Worm (Caenorhabditis elegans) whole organism, mixed stage, embryonic: Measurements from ENCODE around the gene ZC190.8.
A peak's percentile ranks its signal among the peaks of the same experiment; 100 is the strongest.

Experiments used
- M03D4.4 ChIP-seq: sonication (generic microtip); optimal IDR thresholded peaks from 2 replicates; lab custom pipeline; 2017; ENCODE audit warnings: mild to moderate bottlenecking, missing genetic modification characterization, missing compliant biosample characterization
- bed-3 ChIP-seq: fragments of 200-800 bp; sonication (Bioruptor generic); optimal IDR thresholded peaks from 3 replicates; lab custom pipeline; 2018; ENCODE audit warnings: mild to moderate bottlenecking, missing genetic modification characterization, moderate library complexity, missing compliant biosample characterization
- blmp-1 ChIP-seq: fragments of 150-350 bp; optimal IDR thresholded peaks from 2 replicates; lab custom pipeline; 2014; ENCODE audit warnings: missing biosample characterization, missing genetic modification characterization
- ceh-39 ChIP-seq: fragments of 150-350 bp; optimal IDR thresholded peaks from 2 replicates; lab custom pipeline; 2014; ENCODE audit warnings: missing biosample characterization, missing genetic modification characterization
- ceh-83 ChIP-seq: fragments of 200-800 bp; sonication (Bioruptor generic); optimal IDR thresholded peaks from 2 replicates; lab custom pipeline; 2018; ENCODE audit warnings: mild to moderate bottlenecking, missing genetic modification characterization, missing compliant biosample characterization
- cnd-1 ChIP-seq: fragments of 200-800 bp; sonication (Bioruptor generic); optimal IDR thresholded peaks from 2 replicates; lab custom pipeline; 2018; ENCODE audit warnings: mild to moderate bottlenecking, missing genetic modification characterization, missing compliant biosample characterization
- drap-1 ChIP-seq: fragments of 200-800 bp; sonication (Bioruptor generic); optimal IDR thresholded peaks from 3 replicates; lab custom pipeline; 2018; ENCODE audit warnings: mild to moderate bottlenecking, missing genetic modification characterization, missing compliant biosample characterization
- elt-1 ChIP-seq: sonication (generic microtip); optimal IDR thresholded peaks from 2 replicates; lab custom pipeline; 2017; ENCODE audit warnings: missing genetic modification characterization, mild to moderate bottlenecking, missing compliant biosample characterization, antibody characterized with exemption, moderate library complexity, borderline replicate concordance; ENCODE audit not compliant: insufficient read depth
- elt-3 ChIP-seq: fragments of 150-350 bp; optimal IDR thresholded peaks from 2 replicates; lab custom pipeline; 2014; ENCODE audit warnings: missing biosample characterization, missing genetic modification characterization
- flh-1 ChIP-seq: fragments of 200-800 bp; sonication (Bioruptor generic); optimal IDR thresholded peaks from 2 replicates; lab custom pipeline; 2018; ENCODE audit warnings: mild to moderate bottlenecking, missing genetic modification characterization, moderate library complexity, missing compliant biosample characterization
- ham-2 ChIP-seq: fragments of 200-800 bp; sonication (Bioruptor generic); optimal IDR thresholded peaks from 2 replicates; lab custom pipeline; 2018; ENCODE audit warnings: mild to moderate bottlenecking, missing genetic modification characterization, missing compliant biosample characterization
- hlh-1 ChIP-seq: fragments of 150-350 bp; optimal IDR thresholded peaks from 2 replicates; lab custom pipeline; 2014; ENCODE audit warnings: missing biosample characterization, missing genetic modification reagents, missing genetic modification characterization
- lin-32 ChIP-seq: fragments of 200-800 bp; sonication (Bioruptor generic); optimal IDR thresholded peaks from 2 replicates; lab custom pipeline; 2018; ENCODE audit warnings: mild to moderate bottlenecking, missing genetic modification characterization, missing compliant biosample characterization
- lsy-2 ChIP-seq: fragments of 150-350 bp; optimal IDR thresholded peaks from 2 replicates; lab custom pipeline; 2014; ENCODE audit warnings: missing biosample characterization, missing genetic modification characterization
- mab-5 ChIP-seq: fragments of 150-350 bp; optimal IDR thresholded peaks from 2 replicates; lab custom pipeline; 2014; ENCODE audit warnings: missing biosample characterization, missing genetic modification characterization
- mep-1 ChIP-seq: fragments of 150-350 bp; optimal IDR thresholded peaks from 2 replicates; lab custom pipeline; 2017; ENCODE audit warnings: missing biosample characterization, missing genetic modification reagents, missing genetic modification characterization, inconsistent platforms
- mls-2 ChIP-seq: sonication (generic microtip); optimal IDR thresholded peaks from 2 replicates; lab custom pipeline; 2016; ENCODE audit warnings: mild to moderate bottlenecking, missing genetic modification characterization, moderate library complexity, missing compliant biosample characterization
- nhr-2 ChIP-seq: fragments of 150-350 bp; optimal IDR thresholded peaks from 2 replicates; lab custom pipeline; 2014; ENCODE audit warnings: missing biosample characterization, missing genetic modification characterization
- nhr-237 ChIP-seq: fragments of 150-350 bp; optimal IDR thresholded peaks from 2 replicates; lab custom pipeline; 2014; ENCODE audit warnings: missing biosample characterization, missing genetic modification characterization
- nhr-76 ChIP-seq: sonication (generic microtip); optimal IDR thresholded peaks from 2 replicates; lab custom pipeline; 2017; ENCODE audit warnings: missing biosample characterization, missing genetic modification characterization
- pha-4 ChIP-seq: fragments of 150-350 bp; optimal IDR thresholded peaks from 2 replicates; lab custom pipeline; 2018; ENCODE audit warnings: missing biosample characterization, missing genetic modification reagents, missing genetic modification characterization
- sem-2 ChIP-seq: fragments of 200-800 bp; sonication (Bioruptor generic); optimal IDR thresholded peaks from 2 replicates; lab custom pipeline; 2018; ENCODE audit warnings: mild to moderate bottlenecking, missing genetic modification characterization, missing compliant biosample characterization
- snpc-4 ChIP-seq: fragments of 150-350 bp; optimal IDR thresholded peaks from 2 replicates; lab custom pipeline; 2014; ENCODE audit warnings: missing biosample characterization, missing genetic modification characterization
- sptf-1 ChIP-seq: sonication (generic microtip); optimal IDR thresholded peaks from 2 replicates; lab custom pipeline; 2017; ENCODE audit warnings: mild to moderate bottlenecking, missing genetic modification characterization, moderate library complexity, missing compliant biosample characterization
- tbx-8 ChIP-seq: fragments of 200-800 bp; sonication (Bioruptor generic); optimal IDR thresholded peaks from 2 replicates; lab custom pipeline; 2018; ENCODE audit warnings: mild to moderate bottlenecking, missing genetic modification characterization, moderate library complexity, missing compliant biosample characterization
- unc-120 ChIP-seq: sonication (generic microtip); optimal IDR thresholded peaks from 2 replicates; lab custom pipeline; 2017; ENCODE audit warnings: missing genetic modification characterization, missing compliant biosample characterization; ENCODE audit not compliant: poor library complexity, severe bottlenecking
- unc-39 ChIP-seq: fragments of 150-350 bp; optimal IDR thresholded peaks from 2 replicates; lab custom pipeline; 2014; ENCODE audit warnings: missing biosample characterization, missing genetic modification characterization
- unc-62 ChIP-seq: fragments of 150-350 bp; optimal IDR thresholded peaks from 2 replicates; lab custom pipeline; 2014; ENCODE audit warnings: missing biosample characterization, missing genetic modification reagents, missing genetic modification characterization
- zip-8 ChIP-seq: fragments of 150-350 bp; optimal IDR thresholded peaks from 2 replicates; lab custom pipeline; 2014; ENCODE audit warnings: missing biosample characterization, missing genetic modification characterization
- ztf-11 ChIP-seq: fragments of 150-350 bp; optimal IDR thresholded peaks from 2 replicates; lab custom pipeline; 2014; ENCODE audit warnings: missing biosample characterization, missing genetic modification characterization

The ZC190.8 gene

DNA sequence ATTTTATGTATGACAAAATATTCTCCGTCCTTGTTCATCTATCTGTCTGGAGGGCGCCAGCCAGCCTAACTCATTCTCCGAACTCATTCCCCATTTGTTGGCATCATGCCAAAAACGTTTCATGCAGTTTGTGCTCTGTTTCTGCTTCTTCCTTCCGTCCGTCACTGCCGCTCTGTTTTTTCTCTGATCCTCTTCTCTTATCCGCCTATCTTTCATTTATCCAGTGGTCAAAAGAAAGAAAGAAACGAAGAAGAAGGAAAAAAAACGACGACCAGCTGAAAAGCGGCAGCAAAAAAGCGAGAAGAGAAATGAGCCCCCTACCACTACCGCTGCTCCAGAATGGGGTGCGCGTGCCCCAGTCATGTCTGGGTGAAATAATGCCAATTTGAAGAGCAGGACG lies 24.6 kb downstream of the ZC190.8 start:
- no peak for TF ChIP-seq pha-4 (tag; lab: Kevin White, UChicago)
- no peak for TF ChIP-seq mep-1 (tag; lab: Kevin White, UChicago)
- TF ChIP-seq elt-1, result no peak
- TF ChIP-seq elt-3, result no peak
- TF ChIP-seq nhr-2 (tag; lab: Kevin White, UChicago), result no peak
- TF ChIP-seq lin-32 (GFP tag; lab: Kevin White, UChicago), result no peak
- TF ChIP-seq lsy-2 (tag; lab: Kevin White, UChicago), result no peak
- no peak for TF ChIP-seq ham-2 (GFP tag; lab: Kevin White, UChicago)
- TF ChIP-seq flh-1, result no peak
- TF ChIP-seq, all 35 proteins: peak for 0

ce11 chrV:8662056-8663006 lies 25.3 kb downstream of the ZC190.8 start:
- TF ChIP-seq M03D4.4 (tag; lab: Kevin White, UChicago), result no peak
- no peak for TF ChIP-seq drap-1

ce11 chrV:8661241-8661954 lies 26.2 kb downstream of the ZC190.8 start:
- TF ChIP-seq sem-2 (GFP tag; lab: Kevin White, UChicago) (no peak), ham-2 (GFP tag; lab: Kevin White, UChicago) (no peak), snpc-4 (no peak), tbx-8 (GFP tag; lab: Kevin White, UChicago) (no peak), mab-5 (tag; lab: Kevin White, UChicago) (no peak), elt-1 (peak; percentile 60), cnd-1 (no peak)

- TF ChIP-seq lsy-2 (tag; lab: Kevin White, UChicago) (no peak), mls-2 (tag; lab: Kevin White, UChicago) (no peak), ztf-11 (tag; lab: Kevin White, UChicago) (no peak), M03D4.4 (tag; lab: Kevin White, UChicago) (no peak), elt-1 (peak; percentile 96), pha-4 (tag; lab: Kevin White, UChicago) (no peak), zip-8 (tag; lab: Kevin White, UChicago) (no peak), ham-2 (GFP tag; lab: Kevin White, UChicago) (peak; percentile 59), sem-2 (GFP tag; lab: Kevin White, UChicago) (no peak), lin-32 (GFP tag; lab: Kevin White, UChicago) (no peak), unc-62 (GFP tag; lab: Kevin White, UChicago) (peak; percentile 32), drap-1 (no peak), nhr-2 (tag; lab: Kevin White, UChicago) (no peak), ceh-83 (GFP tag; lab: Kevin White, UChicago) (no peak), nhr-76 (tag; lab: Kevin White, UChicago) (no peak), nhr-237 (no peak), sptf-1 (tag; lab: Kevin White, UChicago) (no peak), ceh-39 (no peak), snpc-4 (no peak), cnd-1 (no peak), blmp-1 (tag; lab: Kevin White, UChicago) (no peak), flh-1 (no peak), mab-5 (tag; lab: Kevin White, UChicago) (no peak), unc-120 (tag; lab: Kevin White, UChicago) (no peak)
These were observed 27.1 kb downstream of the ZC190.8 start for ce11 chrV:8660475-8660874.

DNA sequence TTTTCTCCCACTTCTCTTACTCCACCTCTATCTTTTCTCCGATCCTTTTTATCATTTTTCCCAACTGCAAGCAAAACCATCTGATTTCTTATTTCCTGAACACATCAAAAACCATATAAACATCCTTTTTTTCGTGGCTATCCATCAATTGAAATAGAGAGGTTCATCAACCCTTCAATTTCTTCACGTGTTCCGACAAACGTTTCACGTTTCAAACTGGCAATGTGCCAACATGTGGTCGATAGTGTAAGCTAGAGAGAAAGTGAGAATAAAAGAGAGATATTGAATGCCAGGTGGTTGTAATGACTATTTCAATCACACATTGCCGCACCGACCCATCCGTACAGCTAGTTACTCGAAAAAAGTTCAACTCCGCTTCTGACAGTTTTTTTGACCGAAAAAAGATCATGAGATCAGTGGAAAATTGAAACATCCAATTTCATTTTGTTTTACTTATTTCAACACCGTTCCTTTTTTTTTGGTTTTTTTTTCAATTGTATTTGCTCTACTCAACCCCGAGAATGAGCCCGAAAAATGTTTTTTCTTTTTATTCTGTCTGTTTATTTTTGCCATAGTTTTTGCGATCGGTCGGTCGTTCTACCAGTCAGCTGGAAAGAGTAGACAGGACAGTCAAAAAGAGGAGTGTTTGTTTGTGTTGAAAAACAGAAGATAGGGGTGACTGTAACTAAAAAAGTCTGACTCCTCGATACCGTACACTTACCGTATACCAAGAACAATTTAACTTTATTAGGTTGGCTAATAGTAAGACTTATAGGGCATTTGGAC lies 28.8 kb downstream of the ZC190.8 start:
- no peak for TF ChIP-seq mep-1 (tag; lab: Kevin White, UChicago)
- no peak for TF ChIP-seq nhr-76 (tag; lab: Kevin White, UChicago)
- peak; percentile 70 for TF ChIP-seq unc-62 (GFP tag; lab: Kevin White, UChicago)
- no peak for TF ChIP-seq blmp-1 (tag; lab: Kevin White, UChicago)
- peak; percentile 55 for TF ChIP-seq unc-120 (tag; lab: Kevin White, UChicago)
- no peak for TF ChIP-seq ztf-11 (tag; lab: Kevin White, UChicago)
- TF ChIP-seq lin-32 (GFP tag; lab: Kevin White, UChicago), result no peak
- TF ChIP-seq hlh-1 (tag; lab: Kevin White, UChicago), result peak; percentile 96
- TF ChIP-seq unc-39 (tag; lab: Kevin White, UChicago), result no peak
- no peak for TF ChIP-seq nhr-2 (tag; lab: Kevin White, UChicago)
- TF ChIP-seq bed-3, result no peak
- no peak for TF ChIP-seq M03D4.4 (tag; lab: Kevin White, UChicago)
